Worm (Caenorhabditis elegans) whole organism, L3 larva: ENCODE data around the gene T26H5.11.

ENCODE experiments used
- elt-2 ChIP-seq: sonication (generic microtip); optimal IDR thresholded peaks from 2 replicates; lab custom pipeline; 2016; ENCODE audit warnings: missing genetic modification reagents, mild to moderate bottlenecking, missing genetic modification characterization, missing compliant biosample characterization
- nhr-76 ChIP-seq: fragments of 150-350 bp; sonication (generic microtip); optimal IDR thresholded peaks from 5 replicates; lab custom pipeline; 2014; ENCODE audit warnings: missing biosample characterization, missing genetic modification characterization
- snpc-4 ChIP-seq: fragments of 150-350 bp; optimal IDR thresholded peaks from 2 replicates; lab custom pipeline; 2014; ENCODE audit warnings: missing biosample characterization, missing genetic modification characterization

DNA sequence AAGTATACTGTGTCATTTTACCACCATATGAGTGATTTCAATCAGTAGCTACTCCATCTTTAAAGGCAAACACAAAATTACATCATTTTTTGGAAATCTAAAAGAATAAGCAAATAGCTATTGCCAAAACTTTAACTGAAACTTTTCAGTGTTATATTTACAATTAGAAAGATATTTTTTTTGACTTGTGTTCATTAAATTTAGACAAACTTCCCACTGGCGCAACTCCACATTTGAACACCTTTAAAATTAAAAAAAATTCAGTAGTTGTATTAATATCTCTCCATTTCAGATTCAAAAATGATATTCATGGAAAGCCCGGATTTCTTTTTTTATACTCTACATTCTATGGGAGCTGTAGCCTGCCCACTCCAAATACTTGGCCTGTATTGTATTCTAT is 30.2 kb downstream of the T26H5.11 start, which contains the start of gene srh-264:
- no peak for TF ChIP-seq nhr-76
- TF ChIP-seq snpc-4 (tag; lab: Kevin White, UChicago) = no peak
- no peak for TF ChIP-seq elt-2 (tag; lab: Kevin White, UChicago)
